Fruit fly (Drosophila melanogaster): ENCODE measurements around the gene CG11356.

CG11356 gene

DNA sequence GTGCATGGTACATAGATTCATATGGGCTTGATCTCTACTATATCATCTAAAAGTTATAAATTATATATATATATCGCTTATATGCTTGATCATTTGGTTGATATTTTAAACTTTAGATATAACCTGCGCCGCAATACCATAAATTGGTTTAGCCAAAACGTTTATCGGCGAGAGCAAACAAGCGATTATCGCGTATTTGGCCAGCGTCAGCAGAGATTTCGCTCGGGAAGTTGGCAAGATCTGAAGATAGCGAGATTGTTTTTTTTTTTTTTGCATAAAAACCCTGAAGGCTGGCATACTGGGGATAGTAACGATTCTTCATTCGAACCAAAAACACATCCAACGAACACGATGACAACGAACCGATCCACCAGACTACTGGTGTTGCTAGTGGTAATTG lies 44.1 kb downstream of the CG11356 start, which contains the start of gene Muc11A:
Gene Muc11A (plus strand): TSS at position 301 of the 400 bp plus-strand sequence.
- TF ChIP-seq CG17806 (tag; optimal IDR thresholded peaks at IDR 0.05) (no peak), CG4496 (GFP tag; IDR thresholded peaks at IDR 0.05) (no peak), CG13204 (GFP tag; optimal IDR thresholded peaks at IDR 0.05) (no peak), CG15710 (tag; optimal IDR thresholded peaks at IDR 0.05) (no peak), fd96Ca (GFP tag; IDR thresholded peaks at IDR 0.05) (no peak), Pif1B (GFP tag; optimal IDR thresholded peaks at IDR 0.05) (no peak), rn (GFP tag; IDR thresholded peaks at IDR 0.05) (no peak), Ets98B (GFP tag; IDR thresholded peaks at IDR 0.05) (no peak), CG34367 (tag; optimal IDR thresholded peaks at IDR 0.05) (no peak), CG8301 (tag; optimal IDR thresholded peaks at IDR 0.05) (no peak), CG8159 (tag; optimal IDR thresholded peaks at IDR 0.05) (no peak)

dm6 chrX:12056535-12056934 lies 47.1 kb downstream of the CG11356 start, which contains the start of gene Uch-L5R:
Gene Uch-L5R, minus strand, starts transcription at chrX:12056635.
- no peak for TF ChIP-seq CG10348 (GFP tag; IDR thresholded peaks at IDR 0.05)
- no peak for TF ChIP-seq CG12605 (GFP tag; IDR thresholded peaks at IDR 0.05)
- no peak for TF ChIP-seq CG34367 (tag; optimal IDR thresholded peaks at IDR 0.05)
- no peak for TF ChIP-seq fd96Ca (GFP tag; IDR thresholded peaks at IDR 0.05)
- TF ChIP-seq CG9948 (tag; optimal IDR thresholded peaks at IDR 0.05), result no peak
- TF ChIP-seq rn (GFP tag; IDR thresholded peaks at IDR 0.05), result no peak
- TF ChIP-seq Ets98B (GFP tag; IDR thresholded peaks at IDR 0.05), result no peak
- TF ChIP-seq EcR (GFP tag; optimal IDR thresholded peaks at IDR 0.05), result no peak
- no peak for TF ChIP-seq CG14655 (GFP tag; optimal IDR thresholded peaks at IDR 0.05)
- TF ChIP-seq CG13204 (GFP tag; optimal IDR thresholded peaks at IDR 0.05), result no peak
- TF ChIP-seq Snoo (tag; optimal IDR thresholded peaks at IDR 0.05), result no peak
- no peak for TF ChIP-seq CG8159 (tag; optimal IDR thresholded peaks at IDR 0.05)
- TF ChIP-seq Pif1B (GFP tag; optimal IDR thresholded peaks at IDR 0.05), result no peak
- no peak for TF ChIP-seq CG32121 (GFP tag; IDR thresholded peaks at IDR 0.05)
